Fruit fly (Drosophila melanogaster): Measurements from ENCODE around the gene RnrL.

The RnrL gene

DNA sequence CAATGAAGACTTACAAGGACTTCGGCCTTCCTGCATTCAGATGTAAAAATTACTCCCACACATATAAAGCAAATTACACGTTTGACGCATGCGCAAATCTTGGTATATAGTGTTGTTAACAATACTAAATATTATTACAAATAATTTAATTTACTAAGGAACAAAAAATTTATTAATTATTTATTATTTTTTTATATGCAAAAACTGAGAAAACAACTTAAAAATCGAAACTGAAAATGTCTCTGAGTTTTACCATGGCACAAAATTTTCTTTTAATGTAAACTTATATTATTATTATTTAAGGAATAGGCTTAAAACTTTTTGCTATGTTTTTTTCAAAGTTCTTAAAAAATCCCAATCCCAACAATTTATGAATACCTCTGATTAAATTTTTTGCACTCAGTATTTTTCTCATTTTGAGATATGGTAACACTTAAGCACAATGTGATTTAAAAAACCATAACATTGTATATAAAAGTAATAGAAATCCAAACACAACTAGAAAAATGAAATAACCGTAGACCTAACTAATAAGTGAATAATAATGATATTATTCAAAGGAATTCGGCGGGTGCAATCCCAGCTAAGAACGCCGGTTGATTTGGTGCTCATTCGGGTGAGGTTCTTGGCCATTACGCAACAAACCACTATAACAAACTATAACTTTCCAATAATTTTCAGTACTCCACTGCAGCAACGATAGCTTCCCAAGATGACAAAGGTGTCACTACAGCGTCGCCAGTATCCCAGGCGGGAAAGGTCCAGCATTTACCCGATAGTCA, 3.5 kb upstream of the RnrL start, which contains the start of the genes Schip1 and Cox10 (continued):
- peak; percentile 21 for TF ChIP-seq stwl (tag; optimal IDR thresholded peaks at IDR 0.05)
- TF ChIP-seq YL-1 (GFP tag; optimal IDR thresholded peaks at IDR 0.05), result peak; percentile 24
- no peak for TF ChIP-seq Fer1 (GFP tag; optimal IDR thresholded peaks at IDR 0.05)
- TF ChIP-seq CG11723 (GFP tag; optimal IDR thresholded peaks at IDR 0.05), result no peak
- TF ChIP-seq CG18011 (GFP tag; optimal IDR thresholded peaks at IDR 0.05), result no peak
- peak; percentile 40 for TF ChIP-seq CG2712 (tag; optimal IDR thresholded peaks at IDR 0.05)
- TF ChIP-seq tap (tag; optimal IDR thresholded peaks at IDR 0.05), result peak; percentile 10
- TF ChIP-seq Jarid2 (GFP tag; optimal IDR thresholded peaks at IDR 0.05), result no peak
- no peak for TF ChIP-seq GATAe (GFP tag; conservative IDR thresholded peaks at IDR 0.05)
- no peak for TF ChIP-seq tgo (GFP tag; IDR thresholded peaks at IDR 0.05)
- TF ChIP-seq CG13424 (tag; optimal IDR thresholded peaks at IDR 0.05), result peak; percentile 40
- no peak for TF ChIP-seq CG17328 (GFP tag; IDR thresholded peaks at IDR 0.05)
- peak; percentile 18 for TF ChIP-seq CG4617 (GFP tag; optimal IDR thresholded peaks at IDR 0.05; ENCODE audit: borderline replicate concordance)
- TF ChIP-seq shn (GFP tag; optimal IDR thresholded peaks at IDR 0.05), result no peak
- TF ChIP-seq CG1233 (GFP tag; optimal IDR thresholded peaks at IDR 0.05), result no peak
- no peak for TF ChIP-seq zfh1 (GFP tag; IDR thresholded peaks at IDR 0.05)
- peak; percentile 33 for TF ChIP-seq Nf-YC (tag; optimal IDR thresholded peaks at IDR 0.05)
- TF ChIP-seq ewg (GFP tag; optimal IDR thresholded peaks at IDR 0.05), result peak; percentile 87
- no peak for TF ChIP-seq CG5180 (GFP tag; optimal IDR thresholded peaks at IDR 0.05)
- TF ChIP-seq dm (GFP tag; optimal IDR thresholded peaks at IDR 0.05), result no peak
- TF ChIP-seq CG17361 (GFP tag; IDR thresholded peaks at IDR 0.05), result peak; percentile 26; the same call in 1 of the 3 replicates
- no peak for TF ChIP-seq Neu2 (GFP tag; optimal IDR thresholded peaks at IDR 0.05; ENCODE audit: borderline replicate concordance)
- TF ChIP-seq E2f2 (GFP tag; IDR thresholded peaks at IDR 0.05), result peak; percentile 45; the same call in 1 of the 2 replicates
- TF ChIP-seq amos (GFP tag; IDR thresholded peaks at IDR 0.05; ENCODE audit: partially characterized antibody), result no peak
- no peak for TF ChIP-seq ssp (GFP tag; IDR thresholded peaks at IDR 0.05)
- TF ChIP-seq danr (GFP tag; IDR thresholded peaks at IDR 0.05), result no peak
- peak; percentile 5 for TF ChIP-seq B-H2 (GFP tag; optimal IDR thresholded peaks at IDR 0.05)
- TF ChIP-seq CG7745 (tag; optimal IDR thresholded peaks at IDR 0.05), result no peak
- TF ChIP-seq abd-A (tag; optimal IDR thresholded peaks at IDR 0.05), result no peak
- TF ChIP-seq sug (tag; optimal IDR thresholded peaks at IDR 0.05), result peak; percentile 31
- TF ChIP-seq Pdp1 (GFP tag; optimal IDR thresholded peaks at IDR 0.05), result peak in 1 of 2 experiments; percentile 99
- peak; percentile 49 for TF ChIP-seq CG17829 (tag; optimal IDR thresholded peaks at IDR 0.05)
- no peak for TF ChIP-seq jumu (GFP tag; optimal IDR thresholded peaks at IDR 0.05)
- peak; percentile 2 for TF ChIP-seq Hr3 (GFP tag; optimal IDR thresholded peaks at IDR 0.05)
- peak; percentile 62 for TF ChIP-seq row (GFP tag; IDR thresholded peaks at IDR 0.05)
- no peak for TF ChIP-seq CG8359 (GFP tag; optimal IDR thresholded peaks at IDR 0.05; ENCODE audit: borderline replicate concordance)
- TF ChIP-seq CG32532 (GFP tag; IDR thresholded peaks at IDR 0.05), result no peak
- no peak for TF ChIP-seq sob (GFP tag; IDR thresholded peaks at IDR 0.05)

DNA sequence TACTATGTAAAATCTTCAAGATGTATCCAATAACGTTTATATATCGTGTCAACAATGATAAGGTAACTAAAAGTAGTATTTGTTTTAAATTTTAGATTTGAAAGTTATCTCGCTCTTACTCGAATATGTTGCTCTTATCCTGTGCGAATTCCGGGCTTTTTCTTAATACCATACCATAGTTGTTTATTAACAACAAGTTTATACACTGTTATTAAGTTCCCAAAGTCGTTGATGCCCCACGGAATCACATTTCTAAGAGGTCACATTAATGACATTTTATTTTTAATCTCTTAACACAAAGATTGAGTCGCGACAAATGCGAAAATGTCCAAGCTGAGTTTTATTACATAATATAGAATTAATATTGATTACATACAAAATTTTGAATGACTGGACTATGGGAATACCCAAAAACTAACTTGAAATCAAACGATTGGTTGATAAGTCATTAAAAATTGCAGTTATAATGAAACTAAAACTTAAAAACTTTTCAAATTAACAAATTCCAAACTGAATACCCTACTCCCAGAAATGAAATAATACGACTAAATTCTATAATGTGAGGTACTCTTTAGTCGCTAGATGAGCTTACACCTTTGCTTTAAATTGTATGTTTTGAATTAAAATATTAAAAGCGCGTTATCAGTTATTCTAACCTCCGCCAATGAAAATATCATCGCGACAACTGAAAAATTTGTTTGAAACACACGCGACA, 4.8 kb downstream of the RnrL start, which contains the start of gene CG5381:
Gene CG5381, minus strand, starts transcription at position 330 of the 715 bp plus-strand sequence.
- TF ChIP-seq CG1832 (GFP tag; optimal IDR thresholded peaks at IDR 0.05) (no peak), sug (tag; optimal IDR thresholded peaks at IDR 0.05) (peak; percentile 15), D19B (GFP tag; optimal IDR thresholded peaks at IDR 0.05) (peak; percentile 96), Pdp1 (GFP tag; optimal IDR thresholded peaks at IDR 0.05) (peak in 1 of 2 experiments; percentile 82), row (GFP tag; IDR thresholded peaks at IDR 0.05) (peak; percentile 44; the same call in 2 of the 3 replicates)

Measured in whole organism, embryonic.